Worm (Caenorhabditis elegans): ENCODE measurements around the gene coq-5.

DNA sequence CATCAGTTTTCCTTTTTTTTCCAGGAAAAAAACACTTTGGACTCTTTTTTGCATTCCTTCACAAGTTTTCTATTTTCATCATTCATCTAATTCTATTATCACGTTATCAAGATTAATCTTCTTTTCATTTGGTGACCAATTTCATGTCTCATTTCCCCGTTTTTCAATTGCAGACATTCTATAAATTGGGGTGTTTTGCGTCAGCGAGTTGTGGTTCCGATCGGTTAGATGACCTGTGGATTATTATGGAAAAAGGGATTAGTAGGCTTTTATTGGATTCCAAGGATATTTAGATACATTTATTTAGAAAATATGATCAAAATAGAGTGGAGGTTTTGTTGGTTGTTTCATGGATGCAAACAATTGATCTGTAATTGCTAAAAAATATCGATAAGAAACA is 23.4 kb downstream of the coq-5 start:
- no peak for TF ChIP-seq zag-1 (tag; optimal IDR thresholded peaks at IDR 0.05)
- no peak for TF ChIP-seq nhr-19 (GFP tag; conservative IDR thresholded peaks at IDR 0.05)
- TF ChIP-seq aly-2 (tag; optimal IDR thresholded peaks at IDR 0.05): no peak
- TF ChIP-seq mdl-1 (tag; optimal IDR thresholded peaks at IDR 0.05): no peak
- TF ChIP-seq tbx-2 (tag; optimal IDR thresholded peaks at IDR 0.05): no peak
- no peak for TF ChIP-seq alr-1 (tag; optimal IDR thresholded peaks at IDR 0.05; ENCODE audit: borderline replicate concordance)
- no peak for TF ChIP-seq egl-27 (tag; optimal IDR thresholded peaks at IDR 0.05)

All from whole organism, L1 larva.